Fruit fly (Drosophila melanogaster): ENCODE results near the gene comm3.

comm3 gene

dm6 chr3L:15694406-15694805 lies 46.8 kb upstream of the comm3 start (continued):
- TF ChIP-seq chinmo (GFP tag; IDR thresholded peaks at IDR 0.05; ENCODE audit: partially characterized antibody), result no peak
- peak; percentile 7 for TF ChIP-seq CG8281 (tag; optimal IDR thresholded peaks at IDR 0.05)
- no peak for TF ChIP-seq slbo (GFP tag; IDR thresholded peaks at IDR 0.05)
- peak; percentile 81 for TF ChIP-seq CG8388 (GFP tag; optimal IDR thresholded peaks at IDR 0.05)
- peak; percentile 24 for TF ChIP-seq Asciz (GFP tag; optimal IDR thresholded peaks at IDR 0.05)
- TF ChIP-seq nerfin-2 (GFP tag; IDR thresholded peaks at IDR 0.05; ENCODE audit: partially characterized antibody), result no peak
- TF ChIP-seq NC2β (GFP tag; optimal IDR thresholded peaks at IDR 0.05), result no peak
- TF ChIP-seq E2f2 (GFP tag; IDR thresholded peaks at IDR 0.05), result no peak
- no peak for TF ChIP-seq CG13624 (GFP tag; optimal IDR thresholded peaks at IDR 0.05)
- 0 out of 3 replicates have a peak, but pooled peaks have one; percentile 29 for TF ChIP-seq dysf (GFP tag; IDR thresholded peaks at IDR 0.05)
- no peak for TF ChIP-seq CG17359 (tag; optimal IDR thresholded peaks at IDR 0.05)
- TF ChIP-seq org-1 (GFP tag; optimal IDR thresholded peaks at IDR 0.05), result no peak
- no peak for TF ChIP-seq CG11560 (tag; IDR thresholded peaks at IDR 0.05)
- no peak for TF ChIP-seq CG8944 (GFP tag; optimal IDR thresholded peaks at IDR 0.05)
- TF ChIP-seq oc (tag; optimal IDR thresholded peaks at IDR 0.05), result peak; percentile 48
- TF ChIP-seq fu2 (GFP tag; optimal IDR thresholded peaks at IDR 0.05), result no peak
- TF ChIP-seq sens (GFP tag), result peak; percentile 65
- TF ChIP-seq Hmr (GFP tag; optimal IDR thresholded peaks at IDR 0.05), result peak; percentile 9
- TF ChIP-seq ara (GFP tag; IDR thresholded peaks at IDR 0.05), result no peak
- TF ChIP-seq CG9797 (GFP tag; optimal IDR thresholded peaks at IDR 0.05), result no peak
- TF ChIP-seq sd (tag; optimal IDR thresholded peaks at IDR 0.05), result peak; percentile 19
- no peak for TF ChIP-seq Dek (tag; optimal IDR thresholded peaks at IDR 0.05)
- TF ChIP-seq dpn (GFP tag; optimal IDR thresholded peaks at IDR 0.05), result peak in 1 of 2 experiments; percentile 7
- TF ChIP-seq CG14441 (GFP tag; IDR thresholded peaks at IDR 0.05), result no peak
- peak; percentile 12 for TF ChIP-seq PHDP (tag; optimal IDR thresholded peaks at IDR 0.05)
- TF ChIP-seq tll (GFP tag; optimal IDR thresholded peaks at IDR 0.05), result no peak
- no peak for TF ChIP-seq CG15269 (tag; optimal IDR thresholded peaks at IDR 0.05)
- no peak for TF ChIP-seq Atf-2 (GFP tag; optimal IDR thresholded peaks at IDR 0.05)
- TF ChIP-seq lilli (GFP tag; optimal IDR thresholded peaks at IDR 0.05), result no peak
- TF ChIP-seq mam (GFP tag; optimal IDR thresholded peaks at IDR 0.05), result no peak
- TF ChIP-seq Hr51 (GFP tag; optimal IDR thresholded peaks at IDR 0.05), result peak in 1 of 2 experiments; percentile 7
- no peak for TF ChIP-seq CG7928 (GFP tag; optimal IDR thresholded peaks at IDR 0.05)
- TF ChIP-seq CG6654 (GFP tag; optimal IDR thresholded peaks at IDR 0.05), result no peak
- TF ChIP-seq CG10366 (GFP tag; IDR thresholded peaks at IDR 0.05), result no peak
- no peak for TF ChIP-seq CG17612 (GFP tag; IDR thresholded peaks at IDR 0.05)
- TF ChIP-seq CkIIα-i1 (GFP tag; IDR thresholded peaks at IDR 0.05), result no peak
- TF ChIP-seq ems (GFP tag; optimal IDR thresholded peaks at IDR 0.05), result no peak
- no peak for TF ChIP-seq CG2116 (GFP tag; optimal IDR thresholded peaks at IDR 0.05)
- TF ChIP-seq Dp (GFP tag; optimal IDR thresholded peaks at IDR 0.05), result no peak
- TF ChIP-seq sqz (GFP tag; optimal IDR thresholded peaks at IDR 0.05), result peak; percentile 21
- TF ChIP-seq CG7839 (tag; optimal IDR thresholded peaks at IDR 0.05), result peak; percentile 8
- no peak for TF ChIP-seq CG4820 (GFP tag; optimal IDR thresholded peaks at IDR 0.05)
- TF ChIP-seq gsb (GFP tag; IDR thresholded peaks at IDR 0.05), result no peak
- TF ChIP-seq Sox102F (GFP tag; optimal IDR thresholded peaks at IDR 0.05), result peak; percentile 4
- peak; percentile 33; the same call in 1 of the 3 replicates for TF ChIP-seq row (GFP tag; IDR thresholded peaks at IDR 0.05)
- TF ChIP-seq CG14965 (GFP tag; optimal IDR thresholded peaks at IDR 0.05; ENCODE audit: borderline replicate concordance), result no peak
- no peak for TF ChIP-seq cg (GFP tag; optimal IDR thresholded peaks at IDR 0.05)
- TF ChIP-seq jigr1 (GFP tag; IDR thresholded peaks at IDR 0.05), result no peak
- TF ChIP-seq lab (GFP tag; optimal IDR thresholded peaks at IDR 0.05), result peak; percentile 21
- peak; percentile 38 for TF ChIP-seq CG13296 (GFP tag; optimal IDR thresholded peaks at IDR 0.05)
- no peak for TF ChIP-seq CG2120 (GFP tag; optimal IDR thresholded peaks at IDR 0.05)
